Fruit fly (Drosophila melanogaster) whole organism, embryonic: ENCODE measurements around the gene Art4.

Source experiments
- ATbp ChIP-seq: fragments of 200-800 bp; sonication (Bioruptor generic); optimal IDR thresholded peaks from 2 replicates; lab custom pipeline; 2017; ENCODE audit warnings: missing biosample characterization, mild to moderate bottlenecking, missing genetic modification characterization, missing genetic modification reagents
- C15 ChIP-seq: fragments of 200-800 bp; sonication (Bioruptor generic); IDR thresholded peaks from 3 replicates; pipeline ENCODE4 v1.3.6; 2022; ENCODE audit warnings: missing biosample characterization, missing genetic modification characterization
- CG11695 ChIP-seq: fragments of 200-800 bp; sonication (Bioruptor generic); IDR thresholded peaks from 3 replicates; pipeline ENCODE4 v1.3.6; 2022; ENCODE audit warnings: missing biosample characterization, missing genetic modification characterization
- CG12155 ChIP-seq: fragments of 200-800 bp; sonication (Bioruptor generic); optimal IDR thresholded peaks from 3 replicates; lab custom pipeline; 2016; ENCODE audit warnings: missing biosample characterization, missing genetic modification characterization
- CG14014 ChIP-seq: fragments of 200-800 bp; sonication (Bioruptor generic); IDR thresholded peaks from 2 replicates; pipeline ENCODE4 v1.3.6; 2022; ENCODE audit warnings: missing biosample characterization, missing genetic modification characterization
- CG1602 ChIP-seq: fragments of 200-800 bp; sonication (Bioruptor generic); optimal IDR thresholded peaks from 3 replicates; lab custom pipeline; 2016; ENCODE audit warnings: missing biosample characterization, missing genetic modification characterization
- CG16863 ChIP-seq: fragments of 200-800 bp; sonication (Bioruptor generic); optimal IDR thresholded peaks from 3 replicates; lab custom pipeline; 2016; ENCODE audit warnings: missing biosample characterization, missing genetic modification characterization
- CG17829 ChIP-seq: fragments of 200-800 bp; optimal IDR thresholded peaks from 2 replicates; lab custom pipeline; 2019; ENCODE audit warnings: missing biosample characterization, mild to moderate bottlenecking, missing genetic modification characterization, moderate library complexity
- CG34422 ChIP-seq: fragments of 200-800 bp; sonication (Bioruptor generic); IDR thresholded peaks from 3 replicates; pipeline ENCODE4 v1.3.6; 2022; ENCODE audit warnings: missing biosample characterization, missing genetic modification characterization
- CG3995 ChIP-seq: fragments of 200-800 bp; sonication (Bioruptor generic); optimal IDR thresholded peaks from 3 replicates; lab custom pipeline; 2016; ENCODE audit warnings: missing biosample characterization, missing genetic modification characterization
- CG4424 ChIP-seq: fragments of 200-800 bp; sonication (Bioruptor generic); optimal IDR thresholded peaks from 3 replicates; lab custom pipeline; 2016; ENCODE audit warnings: missing biosample characterization, missing genetic modification characterization
- CG6654 ChIP-seq: fragments of 200-800 bp; sonication (Bioruptor generic); optimal IDR thresholded peaks from 2 replicates; lab custom pipeline; 2017; ENCODE audit warnings: missing biosample characterization, mild to moderate bottlenecking, missing genetic modification characterization
- CG6854 ChIP-seq: fragments of 200-800 bp; sonication (Bioruptor generic); optimal IDR thresholded peaks from 3 replicates; lab custom pipeline; 2017; ENCODE audit warnings: missing biosample characterization, mild to moderate bottlenecking, missing genetic modification characterization
- CG8765 ChIP-seq: fragments of 200-800 bp; sonication (Bioruptor generic); IDR thresholded peaks from 2 replicates; pipeline ENCODE4 v1.3.6; 2022; ENCODE audit warnings: missing biosample characterization, missing genetic modification characterization
- CoRest ChIP-seq: fragments of 200-800 bp; sonication (Bioruptor generic); optimal IDR thresholded peaks from 3 replicates; lab custom pipeline; 2018; ENCODE audit warnings: missing biosample characterization, mild to moderate bottlenecking, missing genetic modification characterization, moderate library complexity
- D ChIP-seq, 2 experiments: fragments of 200-800 bp in 1 of 2; fragments of >200 bp in 1 of 2; sonication (Bioruptor generic) in 1 of 2; optimal IDR thresholded peaks; 2 replicates in 1 of 2; 3 replicates in 1 of 2; lab custom pipeline; 2017; ENCODE audit warnings: mild to moderate bottlenecking in 1 of 2, missing biosample characterization in 1 of 2, missing genetic modification characterization in 1 of 2, missing genetic modification reagents in 1 of 2
- D19A ChIP-seq: fragments of 200-800 bp; optimal IDR thresholded peaks from 3 replicates; lab custom pipeline; 2019; ENCODE audit warnings: missing biosample characterization, mild to moderate bottlenecking, missing genetic modification characterization, moderate library complexity
- Dad ChIP-seq: fragments of 200-800 bp; sonication (Bioruptor generic); optimal IDR thresholded peaks from 3 replicates; lab custom pipeline; 2016; ENCODE audit warnings: missing biosample characterization, missing genetic modification characterization
- Dip2 ChIP-seq: fragments of 200-800 bp; sonication (Bioruptor generic); IDR thresholded peaks from 2 replicates; pipeline ENCODE4 v1.3.6; 2022; ENCODE audit warnings: missing biosample characterization, missing genetic modification characterization
- Dp ChIP-seq: fragments of 200-800 bp; sonication (Bioruptor generic); optimal IDR thresholded peaks from 2 replicates; lab custom pipeline; 2018; ENCODE audit warnings: missing biosample characterization, mild to moderate bottlenecking, missing genetic modification characterization, moderate library complexity
- HmgD ChIP-seq: fragments of 200-800 bp; sonication (Bioruptor generic); optimal IDR thresholded peaks from 3 replicates; lab custom pipeline; 2016; ENCODE audit warnings: missing biosample characterization, missing genetic modification characterization
- Opbp ChIP-seq: fragments of 200-800 bp; sonication (Bioruptor generic); IDR thresholded peaks from 3 replicates; pipeline ENCODE4 v1.3.6; 2022; ENCODE audit warnings: missing biosample characterization, missing genetic modification characterization; ENCODE audit not compliant: partially characterized antibody
- Scr ChIP-seq: fragments of 200-800 bp; sonication (Bioruptor generic); IDR thresholded peaks from 2 replicates; pipeline ENCODE4 v1.3.6; 2022; ENCODE audit warnings: missing biosample characterization, missing genetic modification characterization; ENCODE audit not compliant: partially characterized antibody
- Sox102F ChIP-seq: fragments of 200-800 bp; sonication (Bioruptor generic); optimal IDR thresholded peaks from 2 replicates; lab custom pipeline; 2018; ENCODE audit warnings: missing biosample characterization, mild to moderate bottlenecking, missing genetic modification characterization, moderate library complexity
- Spps ChIP-seq: fragments of 200-800 bp; sonication (Bioruptor generic); optimal IDR thresholded peaks from 2 replicates; lab custom pipeline; 2018; ENCODE audit warnings: missing biosample characterization, mild to moderate bottlenecking, missing genetic modification characterization
- Stat92E ChIP-seq, 3 experiments: fragments of >200 bp in 2 of 3; fragments of 200-800 bp in 1 of 3; sonication (Bioruptor generic) in 1 of 3; optimal IDR thresholded peaks; 2 replicates each; lab custom pipeline; 2017 to 2019; ENCODE audit warnings: missing biosample characterization in 3 of 3, missing genetic modification characterization in 3 of 3, mild to moderate bottlenecking in 1 of 3, moderate library complexity in 1 of 3
- cas ChIP-seq: fragments of 200-800 bp; sonication (Bioruptor generic); IDR thresholded peaks from 2 replicates; pipeline ENCODE4 v1.3.6; 2022; ENCODE audit warnings: missing biosample characterization, missing genetic modification characterization
- chinmo ChIP-seq: fragments of 200-800 bp; sonication (Bioruptor generic); IDR thresholded peaks from 4 replicates; pipeline ENCODE4 v1.3.6; 2022; ENCODE audit warnings: missing biosample characterization, missing genetic modification characterization; ENCODE audit not compliant: partially characterized antibody
- chn ChIP-seq: fragments of 200-800 bp; sonication (Bioruptor generic); optimal IDR thresholded peaks from 2 replicates; lab custom pipeline; 2016; ENCODE audit warnings: missing biosample characterization, missing genetic modification characterization
- danr ChIP-seq: fragments of 200-800 bp; sonication (Bioruptor generic); IDR thresholded peaks from 2 replicates; pipeline ENCODE4 v1.3.6; 2022; ENCODE audit warnings: missing biosample characterization, missing genetic modification characterization
- dmrt99B ChIP-seq: fragments of 200-800 bp; sonication (Bioruptor generic); optimal IDR thresholded peaks from 2 replicates; lab custom pipeline; 2018; ENCODE audit warnings: missing biosample characterization, mild to moderate bottlenecking, missing genetic modification characterization, moderate library complexity
- grau ChIP-seq: fragments of 200-800 bp; optimal IDR thresholded peaks from 3 replicates; lab custom pipeline; 2019; ENCODE audit warnings: missing biosample characterization, mild to moderate bottlenecking, missing genetic modification characterization, moderate library complexity
- gsb-n ChIP-seq: fragments of 200-800 bp; sonication (Bioruptor generic); optimal IDR thresholded peaks from 3 replicates; lab custom pipeline; 2018; ENCODE audit warnings: missing biosample characterization, mild to moderate bottlenecking, missing genetic modification characterization
- hb ChIP-seq: fragments of 200-800 bp; sonication (Bioruptor generic); IDR thresholded peaks from 3 replicates; pipeline ENCODE4 v1.3.6; 2022; ENCODE audit warnings: missing biosample characterization, missing genetic modification characterization; ENCODE audit not compliant: partially characterized antibody
- hbn ChIP-seq: fragments of 200-800 bp; sonication (Bioruptor generic); IDR thresholded peaks from 2 replicates; pipeline ENCODE4 v1.3.6; 2022; ENCODE audit warnings: missing biosample characterization, missing genetic modification characterization; ENCODE audit not compliant: partially characterized antibody
- jing ChIP-seq: fragments of 200-800 bp; sonication (Bioruptor generic); optimal IDR thresholded peaks from 2 replicates; lab custom pipeline; 2018; ENCODE audit warnings: missing biosample characterization, mild to moderate bottlenecking, missing genetic modification characterization
- klu ChIP-seq: fragments of 200-800 bp; sonication (Bioruptor generic); IDR thresholded peaks from 2 replicates; pipeline ENCODE4 v1.3.6; 2022; ENCODE audit warnings: missing biosample characterization, missing genetic modification characterization
- kni ChIP-seq: fragments of 200-800 bp; sonication (Bioruptor generic); optimal IDR thresholded peaks from 3 replicates; lab custom pipeline; 2017; ENCODE audit warnings: mild to moderate bottlenecking, missing biosample characterization, missing genetic modification reagents, missing genetic modification characterization
- nau ChIP-seq: fragments of 200-800 bp; sonication (Bioruptor generic); optimal IDR thresholded peaks from 3 replicates; lab custom pipeline; 2017; ENCODE audit warnings: missing biosample characterization, mild to moderate bottlenecking, missing genetic modification characterization, missing genetic modification reagents
- otp ChIP-seq: fragments of 200-800 bp; sonication (Bioruptor generic); IDR thresholded peaks from 3 replicates; pipeline ENCODE4, ENCODE4 v1.3.6; 2022; ENCODE audit warnings: missing biosample characterization, missing genetic modification characterization
- p53 ChIP-seq: fragments of 200-800 bp; sonication (Bioruptor generic); optimal IDR thresholded peaks from 2 replicates; lab custom pipeline; 2016; ENCODE audit warnings: missing biosample characterization, missing genetic modification characterization
- pb ChIP-seq: fragments of 200-800 bp; sonication (Bioruptor generic); optimal IDR thresholded peaks from 3 replicates; lab custom pipeline; 2016; ENCODE audit warnings: missing biosample characterization, missing genetic modification characterization
- peb ChIP-seq: fragments of 200-800 bp; sonication (Bioruptor generic); IDR thresholded peaks from 2 replicates; pipeline ENCODE4 v1.3.6; 2022; ENCODE audit warnings: missing biosample characterization, missing genetic modification characterization
- prd ChIP-seq, 3 experiments: fragments of >200 bp in 2 of 3; fragments of 200-800 bp in 1 of 3; sonication (Bioruptor generic) in 1 of 3; optimal IDR thresholded peaks in 2 of 3; IDR thresholded peaks in 1 of 3; 2 replicates in 2 of 3; 3 replicates in 1 of 3; pipeline versions ENCODE4 v1.3.6 to Lab custom; 2017 to 2022; ENCODE audit warnings: missing biosample characterization in 1 of 3, missing genetic modification characterization in 1 of 3
- psq ChIP-seq: fragments of 200-800 bp; sonication (Bioruptor generic); optimal IDR thresholded peaks from 2 replicates; lab custom pipeline; 2017; ENCODE audit warnings: missing biosample characterization, missing genetic modification characterization
- pum ChIP-seq: fragments of 200-800 bp; sonication (Bioruptor generic); optimal IDR thresholded peaks from 2 replicates; lab custom pipeline; 2016; ENCODE audit warnings: missing biosample characterization, missing genetic modification characterization
- sim ChIP-seq: fragments of 200-800 bp; sonication (Bioruptor generic); IDR thresholded peaks from 2 replicates; pipeline ENCODE4 v1.3.6; 2022; ENCODE audit warnings: missing biosample characterization, missing genetic modification characterization
- vnd ChIP-seq: fragments of 200-800 bp; sonication (Bioruptor generic); IDR thresholded peaks from 3 replicates; pipeline ENCODE4 v1.3.6; 2022; ENCODE audit warnings: missing biosample characterization, missing genetic modification characterization; ENCODE audit not compliant: partially characterized antibody

The Art4 gene

DNA sequence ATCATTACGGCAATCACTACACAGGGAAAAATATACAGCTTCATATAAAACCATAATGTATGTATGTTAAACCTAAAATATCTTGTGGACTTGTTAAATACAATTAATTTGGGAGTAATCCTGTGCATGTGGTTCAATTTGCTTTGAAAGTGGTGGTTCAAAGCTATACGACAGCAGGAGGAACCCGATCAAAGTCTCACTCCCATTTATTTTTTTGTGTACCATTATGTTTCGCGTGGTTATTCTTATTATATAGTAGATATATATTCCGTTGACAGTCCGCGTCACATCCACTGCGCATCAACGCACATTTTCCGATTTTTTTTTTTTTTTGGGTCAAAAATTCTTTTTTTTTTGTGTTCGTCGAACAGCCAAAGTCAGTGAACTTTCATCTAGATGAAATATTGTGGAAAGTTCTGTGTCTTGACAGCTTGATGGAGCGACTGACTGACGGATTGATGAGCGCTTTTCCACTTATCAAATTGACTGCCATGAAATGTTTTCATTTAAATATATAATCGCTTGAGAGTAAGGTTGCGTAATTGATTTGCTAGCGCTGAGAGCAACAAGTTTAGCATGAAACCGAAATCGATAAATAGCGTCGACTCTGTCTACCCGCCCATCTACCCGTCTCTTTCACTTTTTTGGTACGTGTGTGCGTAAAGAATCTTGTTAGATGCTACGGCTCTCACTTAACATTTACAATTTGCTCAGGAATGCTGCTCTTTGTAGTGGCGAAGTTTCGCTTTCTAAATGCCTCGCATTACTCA lies 47.3 kb upstream of the Art4 start (continued):
- TF ChIP-seq sim (GFP tag; lab: Robert Waterston, UW) (no peak), CG8765 (GFP tag; lab: Robert Waterston, UW) (no peak), CG12155 (no peak), CoRest (tag; lab: Kevin White, UChicago) (peak; percentile 23), vnd (GFP tag; lab: Robert Waterston, UW) (no peak), CG6854 (no peak), Dip2 (GFP tag; lab: Robert Waterston, UW) (no peak), prd (optimal IDR thresholded peaks at IDR 0.05; lab: Kevin White, UChicago) (no peak), prd (GFP tag; IDR thresholded peaks at IDR 0.05; lab: Robert Waterston, UW) (peak; percentile 25; the same call in 1 of the 3 replicates), nau (GFP tag; lab: Kevin White, UChicago) (no peak), D (optimal IDR thresholded peaks at IDR 0.05; lab: Kevin White, UChicago) (no peak), D (GFP tag; optimal IDR thresholded peaks at IDR 0.05; lab: Kevin White, UChicago) (no peak), gsb-n (tag; lab: Kevin White, UChicago) (no peak), danr (GFP tag; lab: Robert Waterston, UW) (no peak), Stat92E (GFP tag; optimal IDR thresholded peaks at IDR 0.05; lab: Kevin White, UChicago) (no peak), grau (tag; lab: Kevin White, UChicago) (peak; percentile 19), Dad (GFP tag; lab: Kevin White, UChicago) (no peak), HmgD (GFP tag; lab: Kevin White, UChicago) (no peak), chinmo (GFP tag; lab: Robert Waterston, UW) (0 out of 4 replicates have a peak, but pooled peaks have one; percentile 56), CG4424 (GFP tag; lab: Kevin White, UChicago) (peak; percentile 25), Opbp (GFP tag; lab: Robert Waterston, UW) (no peak), hbn (GFP tag; lab: Robert Waterston, UW) (no peak), CG6654 (GFP tag; lab: Kevin White, UChicago) (no peak), CG16863 (GFP tag; lab: Kevin White, UChicago) (no peak), pb (GFP tag; lab: Kevin White, UChicago) (no peak), D19A (tag; lab: Kevin White, UChicago) (no peak), pum (GFP tag; lab: Kevin White, UChicago) (no peak), psq (no peak), kni (GFP tag; lab: Kevin White, UChicago) (no peak), CG11695 (GFP tag; lab: Robert Waterston, UW) (no peak), CG14014 (GFP tag; lab: Robert Waterston, UW) (no peak), Spps (tag; lab: Kevin White, UChicago) (no peak), chn (no peak), Scr (GFP tag; lab: Robert Waterston, UW) (no peak), cas (GFP tag; lab: Robert Waterston, UW) (no peak), hb (GFP tag; lab: Robert Waterston, UW) (no peak), peb (GFP tag; lab: Robert Waterston, UW) (no peak), p53 (GFP tag; lab: Kevin White, UChicago) (no peak), klu (no peak), CG17829 (tag; lab: Kevin White, UChicago) (peak; percentile 18), dmrt99B (tag; lab: Kevin White, UChicago) (peak; percentile 20), ATbp (no peak), Sox102F (GFP tag; lab: Kevin White, UChicago) (peak; percentile 54), CG34422 (GFP tag; lab: Robert Waterston, UW) (no peak), CG3995 (GFP tag; lab: Kevin White, UChicago) (no peak), jing (no peak), otp (GFP tag; lab: Robert Waterston, UW) (no peak), Dp (no peak), CG1602 (no peak), C15 (GFP tag; lab: Robert Waterston, UW) (no peak)
